Worm (Caenorhabditis elegans) whole organism, L1 larva: ENCODE measurements around the gene gad-2.

ENCODE experiments used
- C34B4.2 ChIP-seq: sonication (generic microtip); optimal IDR thresholded peaks from 2 replicates; lab custom pipeline; 2017; ENCODE audit warnings: mild to moderate bottlenecking, missing genetic modification characterization, missing compliant biosample characterization
- aha-1 ChIP-seq: fragments of 150-350 bp; optimal IDR thresholded peaks from 2 replicates; lab custom pipeline; 2014; ENCODE audit warnings: missing biosample characterization, missing genetic modification characterization
- ama-1 ChIP-seq: fragments of 150-350 bp; optimal IDR thresholded peaks from 2 replicates; lab custom pipeline; 2014
- ceh-8 ChIP-seq: fragments of 200-800 bp; sonication (Bioruptor generic); optimal IDR thresholded peaks from 2 replicates; lab custom pipeline; 2018; ENCODE audit warnings: mild to moderate bottlenecking, missing genetic modification characterization, moderate library complexity, missing compliant biosample characterization
- ceh-82 ChIP-seq, 3 experiments: fragments of 150-350 bp in 1 of 3; sonication (generic microtip) in 2 of 3; optimal IDR thresholded peaks; 2 replicates each; lab custom pipeline; 2014 to 2017; ENCODE audit warnings: missing biosample characterization in 3 of 3, missing genetic modification characterization in 3 of 3
- ceh-88 ChIP-seq: fragments of 200-800 bp; sonication (Bioruptor generic); IDR thresholded peaks from 2 replicates; pipeline ENCODE4 v1.3.6; 2022; ENCODE audit warnings: missing genetic modification characterization, missing compliant biosample characterization
- ces-1 ChIP-seq: fragments of 150-350 bp; optimal IDR thresholded peaks from 2 replicates; lab custom pipeline; 2014; ENCODE audit warnings: missing biosample characterization, missing genetic modification reagents, missing genetic modification characterization
- dpl-1 ChIP-seq, 3 experiments: fragments of 150-350 bp in 2 of 3; sonication (generic microtip) in 1 of 3; optimal IDR thresholded peaks; 2 replicates each; lab custom pipeline; 2014 to 2017; ENCODE audit warnings: missing biosample characterization in 3 of 3, missing genetic modification characterization in 3 of 3, missing genetic modification reagents in 3 of 3
- efl-3 ChIP-seq: fragments of 200-800 bp; sonication (Bioruptor generic); optimal IDR thresholded peaks from 2 replicates; lab custom pipeline; 2018; ENCODE audit warnings: mild to moderate bottlenecking, missing genetic modification characterization, missing compliant biosample characterization
- egl-27 ChIP-seq, 2 experiments: fragments of 150-350 bp in 1 of 2; sonication (generic microtip); optimal IDR thresholded peaks; 3 replicates each; lab custom pipeline; 2017 to 2018; ENCODE audit warnings: missing biosample characterization in 2 of 2, missing genetic modification characterization in 2 of 2, missing genetic modification reagents in 2 of 2
- elt-3 ChIP-seq, 6 experiments: fragments of 150-350 bp in 1 of 6; sonication (generic microtip); optimal IDR thresholded peaks; 2 replicates each; lab custom pipeline; 2017 to 2018; ENCODE audit warnings: missing biosample characterization in 6 of 6, missing genetic modification characterization in 6 of 6, inconsistent platforms in 1 of 6
- fkh-10 ChIP-seq: sonication (generic microtip); optimal IDR thresholded peaks from 2 replicates; lab custom pipeline; 2017; ENCODE audit warnings: missing biosample characterization, missing genetic modification reagents, missing genetic modification characterization
- fkh-4 ChIP-seq: sonication (generic microtip); optimal IDR thresholded peaks from 2 replicates; lab custom pipeline; 2016; ENCODE audit warnings: missing compliant biosample characterization, missing genetic modification characterization, borderline replicate concordance
- fkh-8 ChIP-seq: sonication (generic microtip); optimal IDR thresholded peaks from 2 replicates; lab custom pipeline; 2016; ENCODE audit warnings: mild to moderate bottlenecking, missing genetic modification characterization, missing compliant biosample characterization
- grh-1 ChIP-seq: fragments of 200-800 bp; sonication (Bioruptor generic); IDR thresholded peaks from 2 replicates; pipeline ENCODE4 v1.3.6; 2022; ENCODE audit warnings: missing genetic modification reagents, missing genetic modification characterization, missing compliant biosample characterization
- hlh-17 ChIP-seq: fragments of 200-800 bp; sonication (Bioruptor generic); optimal IDR thresholded peaks from 2 replicates; lab custom pipeline; 2018; ENCODE audit warnings: missing genetic modification characterization, mild to moderate bottlenecking, missing compliant biosample characterization, moderate library complexity, borderline replicate concordance
- hlh-4 ChIP-seq: sonication (generic microtip); optimal IDR thresholded peaks from 2 replicates; lab custom pipeline; 2016; ENCODE audit warnings: mild to moderate bottlenecking, missing genetic modification characterization, missing compliant biosample characterization
- jun-1 ChIP-seq: fragments of 150-350 bp; optimal IDR thresholded peaks from 2 replicates; lab custom pipeline; 2014; ENCODE audit warnings: missing biosample characterization, missing genetic modification reagents, missing genetic modification characterization
- lin-14 ChIP-seq: fragments of 200-800 bp; sonication (Bioruptor generic); optimal IDR thresholded peaks from 2 replicates; lab custom pipeline; 2018; ENCODE audit warnings: mild to moderate bottlenecking, missing genetic modification characterization, moderate library complexity, missing compliant biosample characterization
- lin-15B ChIP-seq: fragments of 150-350 bp; sonication (generic microtip); optimal IDR thresholded peaks from 3 replicates; lab custom pipeline; 2014; ENCODE audit warnings: missing biosample characterization, missing genetic modification characterization
- mab-9 ChIP-seq: fragments of 200-800 bp; sonication (Bioruptor generic); IDR thresholded peaks from 2 replicates; pipeline ENCODE4 v1.3.6; 2022; ENCODE audit warnings: missing genetic modification reagents, missing genetic modification characterization, missing compliant biosample characterization
- mep-1 ChIP-seq: fragments of 150-350 bp; optimal IDR thresholded peaks from 2 replicates; lab custom pipeline; 2014; ENCODE audit warnings: missing biosample characterization, missing genetic modification characterization
- nhr-12 ChIP-seq: sonication (generic microtip); optimal IDR thresholded peaks from 2 replicates; lab custom pipeline; 2017; ENCODE audit warnings: missing biosample characterization, missing genetic modification characterization
- nhr-20 ChIP-seq: sonication (generic microtip); optimal IDR thresholded peaks from 2 replicates; lab custom pipeline; 2016; ENCODE audit warnings: mild to moderate bottlenecking, missing genetic modification characterization, missing compliant biosample characterization
- nhr-71 ChIP-seq: sonication (generic microtip); optimal IDR thresholded peaks from 2 replicates; lab custom pipeline; 2016; ENCODE audit warnings: mild to moderate bottlenecking, missing genetic modification characterization, moderate library complexity, missing compliant biosample characterization
- nhr-76 ChIP-seq: sonication (generic microtip); optimal IDR thresholded peaks from 2 replicates; lab custom pipeline; 2017; ENCODE audit warnings: missing biosample characterization, missing genetic modification characterization
- nhr-77 ChIP-seq: fragments of 150-350 bp; optimal IDR thresholded peaks from 2 replicates; lab custom pipeline; 2014; ENCODE audit warnings: missing biosample characterization, missing genetic modification characterization
- nhr-84 ChIP-seq: sonication (generic microtip); optimal IDR thresholded peaks from 2 replicates; lab custom pipeline; 2017; ENCODE audit warnings: missing biosample characterization, missing genetic modification characterization
- nhr-85 ChIP-seq: sonication (generic microtip); peaks from one replicate; lab custom pipeline; 2016; ENCODE audit warnings: missing genetic modification characterization, inconsistent platforms, missing compliant biosample characterization
- pag-3 ChIP-seq: sonication (generic microtip); optimal IDR thresholded peaks from 2 replicates; lab custom pipeline; 2017; ENCODE audit warnings: missing genetic modification characterization, mild to moderate bottlenecking, missing compliant biosample characterization, antibody characterized with exemption, borderline replicate concordance; ENCODE audit not compliant: insufficient read depth
- rnt-1 ChIP-seq: sonication (generic microtip); optimal IDR thresholded peaks from 2 replicates; lab custom pipeline; 2016; ENCODE audit warnings: mild to moderate bottlenecking, missing genetic modification characterization, moderate library complexity, missing compliant biosample characterization
- snu-23 ChIP-seq: sonication (generic microtip); optimal IDR thresholded peaks from 2 replicates; lab custom pipeline; 2016; ENCODE audit warnings: missing genetic modification characterization, missing compliant biosample characterization
- sox-4 ChIP-seq: sonication (generic microtip); optimal IDR thresholded peaks from 2 replicates; lab custom pipeline; 2016; ENCODE audit warnings: missing genetic modification characterization, missing compliant biosample characterization
- sptf-1 ChIP-seq: fragments of 150-350 bp; optimal IDR thresholded peaks from 2 replicates; lab custom pipeline; 2014; ENCODE audit warnings: missing biosample characterization, missing genetic modification characterization
- tbx-2 ChIP-seq: sonication (generic microtip); optimal IDR thresholded peaks from 2 replicates; lab custom pipeline; 2016; ENCODE audit warnings: missing genetic modification characterization, missing compliant biosample characterization
- unc-86 ChIP-seq: sonication (generic microtip); optimal IDR thresholded peaks from 2 replicates; lab custom pipeline; 2016; ENCODE audit warnings: missing genetic modification characterization, missing compliant biosample characterization
- unc-98 ChIP-seq: fragments of 200-800 bp; sonication (Bioruptor generic); IDR thresholded peaks from 2 replicates; pipeline ENCODE4 v1.3.6; 2022; ENCODE audit warnings: missing genetic modification characterization, missing compliant biosample characterization
- xbp-1 ChIP-seq: sonication (generic microtip); optimal IDR thresholded peaks from 2 replicates; lab custom pipeline; 2016; ENCODE audit warnings: missing genetic modification characterization, missing compliant biosample characterization
- zag-1 ChIP-seq: fragments of 150-350 bp; optimal IDR thresholded peaks from 2 replicates; lab custom pipeline; 2014; ENCODE audit warnings: missing biosample characterization, missing genetic modification characterization
- ztf-4 ChIP-seq: fragments of 150-350 bp; optimal IDR thresholded peaks from 2 replicates; lab custom pipeline; 2014; ENCODE audit warnings: missing biosample characterization, missing genetic modification characterization

gad-2 gene

DNA sequence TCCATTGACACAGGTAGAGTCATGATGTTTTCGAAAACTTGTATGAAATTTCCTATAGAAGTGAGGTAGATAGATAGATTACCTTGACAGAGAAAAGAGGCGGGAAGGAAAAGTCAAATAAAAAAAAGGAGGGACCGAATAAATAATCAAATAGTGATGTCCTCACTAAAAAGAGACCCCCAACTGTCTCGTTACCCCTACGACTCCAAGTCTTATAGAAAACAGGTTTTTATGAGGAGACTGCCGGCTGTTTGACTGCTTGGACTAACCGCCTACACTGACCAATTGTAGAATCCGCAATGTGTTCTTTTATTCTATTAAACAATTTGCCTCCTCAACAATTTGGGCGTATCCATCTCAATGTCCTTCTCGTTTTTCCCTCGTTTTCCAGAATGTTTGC, 44.7 kb downstream of the gad-2 start, which contains the start of gene C01C10.2:
Gene C01C10.2 (minus strand): TSS at position 170 of the 400 bp plus-strand sequence.
- peak; percentile 29 for TF ChIP-seq nhr-71 (tag; lab: Kevin White, UChicago)
- peak; percentile 83 for TF ChIP-seq grh-1
- peak; percentile 87 for TF ChIP-seq nhr-85 (tag; lab: Kevin White, UChicago)
- no peak for TF ChIP-seq ztf-4
- no peak for TF ChIP-seq sox-4
- TF ChIP-seq pag-3 (tag; lab: Kevin White, UChicago): no peak
- TF ChIP-seq lin-14 (GFP tag; lab: Kevin White, UChicago): peak; percentile 65
- no peak for TF ChIP-seq dpl-1 (GFP tag; optimal IDR thresholded peaks at IDR 0.05; lab: Kevin White, UChicago)
- TF ChIP-seq ceh-82 (tag; optimal IDR thresholded peaks at IDR 0.05; lab: Kevin White, UChicago): no peak
- no peak for TF ChIP-seq fkh-4 (tag; lab: Kevin White, UChicago)
- TF ChIP-seq snu-23 (GFP tag; lab: Kevin White, UChicago): peak; percentile 4
- no peak for TF ChIP-seq fkh-10 (GFP tag; lab: Kevin White, UChicago)
- TF ChIP-seq elt-3 (tag; optimal IDR thresholded peaks at IDR 0.05; lab: Kevin White, UChicago): peak in 1 of 6 experiments; percentile 40
- TF ChIP-seq nhr-20 (tag; lab: Kevin White, UChicago): peak; percentile 13
- no peak for TF ChIP-seq unc-98 (GFP tag; lab: Robert Waterston, UW)
- no peak for TF ChIP-seq hlh-17
- TF ChIP-seq efl-3: no peak
- TF ChIP-seq, all 84 proteins: peak for 7

DNA sequence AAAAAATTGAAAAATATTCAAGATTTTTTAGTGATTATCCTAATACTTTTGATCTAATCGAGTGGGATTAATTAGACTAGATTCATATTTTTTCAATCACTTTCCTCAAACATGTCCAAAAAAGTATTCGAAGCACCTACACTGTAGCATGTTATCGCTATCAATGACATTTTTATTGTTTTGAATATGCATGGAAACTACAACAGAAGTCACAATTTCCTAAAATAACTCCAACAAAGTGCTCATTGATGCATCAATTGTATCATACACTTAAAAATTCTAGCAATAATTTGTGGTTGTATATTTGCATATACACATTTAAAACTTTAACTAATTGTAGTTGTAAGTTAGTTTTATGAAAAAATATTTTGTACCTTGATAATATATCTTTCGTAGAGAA, 46.8 kb downstream of the gad-2 start:
- TF ChIP-seq ceh-88 (no peak), tbx-2 (no peak), nhr-85 (tag; lab: Kevin White, UChicago) (no peak), aha-1 (tag; lab: Kevin White, UChicago) (no peak), ztf-4 (no peak), pag-3 (tag; lab: Kevin White, UChicago) (no peak), nhr-77 (tag; lab: Kevin White, UChicago) (no peak), zag-1 (tag; lab: Kevin White, UChicago) (no peak), xbp-1 (tag; lab: Kevin White, UChicago) (no peak), nhr-76 (tag; lab: Kevin White, UChicago) (no peak), ama-1 (lab: Kevin White, UChicago) (no peak), nhr-84 (tag; lab: Kevin White, UChicago) (no peak), fkh-8 (no peak), unc-86 (tag; lab: Kevin White, UChicago) (no peak), mab-9 (GFP tag; lab: Robert Waterston, UW) (no peak), lin-15B (tag; lab: Kevin White, UChicago) (no peak), rnt-1 (tag; lab: Kevin White, UChicago) (no peak), egl-27 (tag; optimal IDR thresholded peaks at IDR 0.05; lab: Kevin White, UChicago) (no peak), C34B4.2 (tag; lab: Kevin White, UChicago) (no peak)

DNA sequence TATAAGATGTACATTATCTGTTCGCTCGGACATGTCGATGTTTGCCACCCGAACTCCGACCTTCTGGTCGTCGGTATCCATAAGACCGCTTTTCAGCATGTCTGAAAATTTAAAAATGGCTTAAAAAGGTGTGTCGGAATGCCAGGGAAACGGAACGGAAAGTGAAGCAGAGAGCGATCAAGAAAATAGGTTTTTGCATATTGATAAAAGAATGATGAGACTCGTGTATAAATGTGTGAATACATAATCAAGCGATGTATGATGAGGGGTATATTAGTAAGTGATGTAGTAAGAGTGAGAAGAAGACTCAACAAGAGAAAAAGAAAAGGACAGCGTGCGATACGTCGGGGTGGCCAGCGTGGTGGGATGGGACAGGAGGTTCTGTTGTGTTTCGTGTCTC, 49.2 kb downstream of the gad-2 start, which contains the start of gene acl-12:
Gene acl-12 (minus strand): TSS at position 101 of the 400 bp plus-strand sequence.
- no peak for TF ChIP-seq nhr-12 (tag; lab: Kevin White, UChicago)
- no peak for TF ChIP-seq ceh-8 (GFP tag; lab: Kevin White, UChicago)
- no peak for TF ChIP-seq dpl-1 (GFP tag; optimal IDR thresholded peaks at IDR 0.05; lab: Kevin White, UChicago)
- peak; percentile 46 for TF ChIP-seq lin-14 (GFP tag; lab: Kevin White, UChicago)
- peak; percentile 32 for TF ChIP-seq rnt-1 (tag; lab: Kevin White, UChicago)
- no peak for TF ChIP-seq jun-1
- no peak for TF ChIP-seq hlh-4
- no peak for TF ChIP-seq sptf-1
- TF ChIP-seq mep-1 (tag; lab: Kevin White, UChicago): peak; percentile 1
- no peak for TF ChIP-seq ces-1
- peak; percentile 28 for TF ChIP-seq snu-23 (GFP tag; lab: Kevin White, UChicago)
